Worm (Caenorhabditis elegans) whole organism, early embryonic: ENCODE results near the gene emb-27.

Experiments
- aly-1 ChIP-seq: sonication (generic microtip); optimal IDR thresholded peaks from 2 replicates; lab custom pipeline; 2016; ENCODE audit warnings: missing genetic modification characterization, missing compliant biosample characterization
- ama-1 ChIP-seq: fragments of 150-350 bp; optimal IDR thresholded peaks from 2 replicates; lab custom pipeline; 2014
- ceh-13 ChIP-seq: fragments of 200-800 bp; sonication (Bioruptor generic); optimal IDR thresholded peaks from 2 replicates; lab custom pipeline; 2018; ENCODE audit warnings: mild to moderate bottlenecking, missing genetic modification characterization, missing compliant biosample characterization
- scrt-1 ChIP-seq: fragments of 200-800 bp; sonication (Bioruptor generic); IDR thresholded peaks from 2 replicates; pipeline ENCODE4 v1.3.6; 2022; ENCODE audit warnings: missing genetic modification characterization, missing compliant biosample characterization

DNA sequence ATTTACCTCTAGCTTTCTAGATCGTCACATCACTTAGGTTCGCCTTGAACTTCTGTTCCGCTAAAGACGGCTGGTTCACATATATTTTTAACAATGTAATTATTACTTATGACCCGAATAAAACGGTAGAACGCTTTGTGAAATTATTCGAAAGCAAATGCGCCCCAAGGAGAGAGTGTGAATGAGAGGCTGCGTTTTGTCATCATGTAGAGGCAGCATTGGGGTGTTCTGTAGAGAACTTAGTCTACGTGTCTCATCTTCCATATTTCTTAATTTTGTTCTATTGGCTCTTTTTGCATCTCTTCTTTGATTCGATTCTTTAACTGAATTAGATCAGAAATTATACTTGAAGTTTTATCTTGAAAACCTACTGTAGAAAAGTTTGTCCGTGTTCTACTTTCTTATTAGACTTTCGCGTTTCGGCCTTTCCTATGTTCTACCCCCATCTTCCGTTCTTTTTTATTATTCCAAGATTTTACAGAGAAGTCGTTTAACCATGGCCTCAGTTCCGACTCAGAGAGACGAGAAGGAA, 23.9 kb downstream of the emb-27 start, which contains the start of gene cdc-48.2:
- TF ChIP-seq ama-1 (no peak), scrt-1 (GFP tag; lab: Robert Waterston, UW) (no peak), aly-1 (tag; lab: Kevin White, UChicago) (no peak), ceh-13 (GFP tag; lab: Kevin White, UChicago) (no peak)
